Worm (Caenorhabditis elegans) whole organism, young adult: ENCODE results near the gene trx-3.

Source experiments
- B0019.2 ChIP-seq: fragments of 200-800 bp; sonication (Bioruptor generic); conservative IDR thresholded peaks from 2 replicates; pipeline ENCODE4 v1.3.6; 2022; ENCODE audit warnings: missing genetic modification reagents, missing genetic modification characterization, missing compliant biosample characterization
- B0035.1 ChIP-seq: sonication (generic microtip); optimal IDR thresholded peaks from 2 replicates; lab custom pipeline; 2016; ENCODE audit warnings: missing genetic modification characterization, mild to moderate bottlenecking, missing compliant biosample characterization, missing genotype, missing genetic modification reagents
- C06A6.2 ChIP-seq: fragments of 200-800 bp; sonication (Bioruptor generic); conservative IDR thresholded peaks from 2 replicates; pipeline ENCODE4 v1.3.6; 2022; ENCODE audit warnings: missing genetic modification characterization, missing compliant biosample characterization
- F22D6.2 ChIP-seq: sonication (generic microtip); optimal IDR thresholded peaks from 2 replicates; lab custom pipeline; 2016; ENCODE audit warnings: mild to moderate bottlenecking, missing genetic modification characterization, missing compliant biosample characterization
- F33H1.4 ChIP-seq: fragments of 200-800 bp; sonication (Bioruptor generic); IDR thresholded peaks from 2 replicates; pipeline ENCODE4 v1.3.6; 2022; ENCODE audit warnings: missing genetic modification reagents, missing genetic modification characterization, missing compliant biosample characterization
- F39B2.1 ChIP-seq: fragments of 200-800 bp; sonication (Bioruptor generic); IDR thresholded peaks from 2 replicates; pipeline ENCODE4 v1.3.6; 2022; ENCODE audit warnings: missing genetic modification reagents, missing genetic modification characterization, missing compliant biosample characterization
- F52B5.7 ChIP-seq: sonication (generic microtip); optimal IDR thresholded peaks from 2 replicates; lab custom pipeline; 2016; ENCODE audit warnings: mild to moderate bottlenecking, missing genetic modification characterization, missing compliant biosample characterization
- K11D2.4 ChIP-seq: fragments of 200-800 bp; sonication (Bioruptor generic); IDR thresholded peaks from 2 replicates; pipeline ENCODE4 v1.3.6; 2022; ENCODE audit warnings: missing genetic modification reagents, missing genetic modification characterization, missing compliant biosample characterization
- K12H6.12 ChIP-seq: fragments of 200-800 bp; sonication (Bioruptor generic); optimal IDR thresholded peaks from 2 replicates; lab custom pipeline; 2018; ENCODE audit warnings: mild to moderate bottlenecking, missing genetic modification characterization, missing compliant biosample characterization
- T26A5.8 ChIP-seq: sonication (generic microtip); optimal IDR thresholded peaks from 2 replicates; lab custom pipeline; 2016; ENCODE audit warnings: missing genetic modification characterization, missing compliant biosample characterization
- Y56A3A.18 ChIP-seq: fragments of 200-800 bp; sonication (Bioruptor generic); IDR thresholded peaks from 2 replicates; pipeline ENCODE4 v1.3.6; 2022; ENCODE audit warnings: missing genetic modification reagents, missing genetic modification characterization, missing compliant biosample characterization
- Y67H2A.10 ChIP-seq: fragments of 200-800 bp; sonication (Bioruptor generic); conservative IDR thresholded peaks from 2 replicates; pipeline ENCODE4 v1.3.6; 2022; ENCODE audit warnings: missing genetic modification reagents, missing genetic modification characterization, missing compliant biosample characterization
- Y95B8A.8 ChIP-seq: fragments of 200-800 bp; sonication (Bioruptor generic); IDR thresholded peaks from 2 replicates; pipeline ENCODE4 v1.3.6; 2022; ENCODE audit warnings: missing genetic modification reagents, missing genetic modification characterization, missing compliant biosample characterization
- akir-1 ChIP-seq: fragments of 200-800 bp; sonication (Bioruptor generic); optimal IDR thresholded peaks from 2 replicates; lab custom pipeline; 2018; ENCODE audit warnings: mild to moderate bottlenecking, missing genetic modification characterization, moderate library complexity, missing compliant biosample characterization
- atf-7 ChIP-seq: sonication (generic microtip); optimal IDR thresholded peaks from 2 replicates; lab custom pipeline; 2017; ENCODE audit warnings: mild to moderate bottlenecking, missing genetic modification characterization, missing compliant biosample characterization
- athp-1 ChIP-seq: sonication (generic microtip); optimal IDR thresholded peaks from 2 replicates; lab custom pipeline; 2017; ENCODE audit warnings: mild to moderate bottlenecking, missing genetic modification characterization, missing compliant biosample characterization
- attf-6 ChIP-seq: fragments of 200-800 bp; sonication (Bioruptor generic); IDR thresholded peaks from 2 replicates; pipeline ENCODE4 v1.3.6; 2022; ENCODE audit warnings: missing genetic modification reagents, missing genetic modification characterization, missing compliant biosample characterization
- bed-2 ChIP-seq: fragments of 200-800 bp; sonication (Bioruptor generic); IDR thresholded peaks from 2 replicates; pipeline ENCODE4 v1.3.6; 2022; ENCODE audit warnings: missing genetic modification reagents, missing genetic modification characterization, missing compliant biosample characterization
- cebp-1 ChIP-seq, 2 experiments: fragments of 200-800 bp in 1 of 2; sonication (Bioruptor generic) in 1 of 2; sonication (generic microtip) in 1 of 2; IDR thresholded peaks in 1 of 2; optimal IDR thresholded peaks in 1 of 2; 2 replicates each; pipeline versions ENCODE4 v1.3.6 to Lab custom; 2017 to 2022; ENCODE audit warnings: missing compliant biosample characterization in 2 of 2, missing genetic modification characterization in 2 of 2, mild to moderate bottlenecking in 1 of 2, missing genetic modification reagents in 1 of 2, moderate library complexity in 1 of 2
- ceh-27 ChIP-seq: fragments of 200-800 bp; sonication (Bioruptor generic); optimal IDR thresholded peaks from 2 replicates; lab custom pipeline; 2018; ENCODE audit warnings: mild to moderate bottlenecking, missing genetic modification characterization, moderate library complexity, missing compliant biosample characterization
- ceh-58 ChIP-seq: fragments of 200-800 bp; sonication (Bioruptor generic); IDR thresholded peaks from 2 replicates; pipeline ENCODE4 v1.3.6; 2022; ENCODE audit warnings: missing genetic modification characterization, missing compliant biosample characterization
- chd-7 ChIP-seq: sonication (generic microtip); optimal IDR thresholded peaks from 2 replicates; lab custom pipeline; 2016; ENCODE audit warnings: mild to moderate bottlenecking, missing genetic modification characterization, moderate library complexity, missing compliant biosample characterization
- die-1 ChIP-seq: sonication (generic microtip); optimal IDR thresholded peaks from 2 replicates; lab custom pipeline; 2016; ENCODE audit warnings: missing genotype, mild to moderate bottlenecking, missing genetic modification characterization, missing compliant biosample characterization
- dpl-1 ChIP-seq: fragments of 150-350 bp; optimal IDR thresholded peaks from 2 replicates; lab custom pipeline; 2014; ENCODE audit warnings: missing biosample characterization, missing genetic modification reagents, missing genetic modification characterization
- ekl-4 ChIP-seq: fragments of 200-800 bp; sonication (Bioruptor generic); IDR thresholded peaks from 2 replicates; pipeline ENCODE4 v1.3.6; 2022; ENCODE audit warnings: missing genetic modification reagents, missing genetic modification characterization, missing compliant biosample characterization
- fkh-3 ChIP-seq: sonication (generic microtip); optimal IDR thresholded peaks from 2 replicates; lab custom pipeline; 2016; ENCODE audit warnings: mild to moderate bottlenecking, missing genetic modification characterization, missing compliant biosample characterization
- gei-17 ChIP-seq: fragments of 200-800 bp; sonication (Bioruptor generic); optimal IDR thresholded peaks from 2 replicates; lab custom pipeline; 2018; ENCODE audit warnings: mild to moderate bottlenecking, missing genetic modification characterization, missing compliant biosample characterization
- hmg-1.2 ChIP-seq: fragments of 200-800 bp; sonication (Bioruptor generic); IDR thresholded peaks from 2 replicates; pipeline ENCODE4 v1.3.6; 2022; ENCODE audit warnings: missing genetic modification reagents, missing genetic modification characterization, missing compliant biosample characterization
- hmg-20 ChIP-seq: fragments of 200-800 bp; sonication (Bioruptor generic); IDR thresholded peaks from 2 replicates; pipeline ENCODE4 v1.3.6; 2022; ENCODE audit warnings: missing genetic modification reagents, missing genetic modification characterization, missing compliant biosample characterization
- hsf-1 ChIP-seq: fragments of 200-800 bp; sonication (Bioruptor generic); IDR thresholded peaks from 2 replicates; pipeline ENCODE4 v1.3.6; 2022; ENCODE audit warnings: missing genetic modification reagents, missing genetic modification characterization, missing compliant biosample characterization
- lin-40 ChIP-seq: sonication (generic microtip); optimal IDR thresholded peaks from 2 replicates; lab custom pipeline; 2016; ENCODE audit warnings: missing genetic modification characterization, mild to moderate bottlenecking, missing compliant biosample characterization, missing genotype, missing genetic modification reagents
- lin-54 ChIP-seq: fragments of 200-800 bp; sonication (Bioruptor generic); optimal IDR thresholded peaks from 2 replicates; lab custom pipeline; 2018; ENCODE audit warnings: mild to moderate bottlenecking, missing genetic modification characterization, missing compliant biosample characterization
- lsy-27 ChIP-seq: sonication (generic microtip); optimal IDR thresholded peaks from 2 replicates; lab custom pipeline; 2017; ENCODE audit warnings: missing genetic modification characterization, mild to moderate bottlenecking, missing compliant biosample characterization, antibody characterized with exemption, missing genotype, borderline replicate concordance; ENCODE audit not compliant: insufficient read depth
- madf-6 ChIP-seq: fragments of 200-800 bp; sonication (Bioruptor generic); IDR thresholded peaks from 2 replicates; pipeline ENCODE4 v1.3.6; 2022; ENCODE audit warnings: missing genetic modification reagents, missing genetic modification characterization, missing compliant biosample characterization
- mxl-1 ChIP-seq: sonication (generic microtip); optimal IDR thresholded peaks from 2 replicates; lab custom pipeline; 2016; ENCODE audit warnings: missing genetic modification characterization, missing compliant biosample characterization
- nfya-2 ChIP-seq: fragments of 200-800 bp; sonication (Bioruptor generic); IDR thresholded peaks from 2 replicates; pipeline ENCODE4 v1.3.6; 2022; ENCODE audit warnings: missing genetic modification reagents, missing genetic modification characterization, missing compliant biosample characterization
- nfyb-1 ChIP-seq: fragments of 200-800 bp; sonication (Bioruptor generic); IDR thresholded peaks from 2 replicates; pipeline ENCODE4 v1.3.6; 2022; ENCODE audit warnings: missing genetic modification reagents, missing genetic modification characterization, missing compliant biosample characterization
- nhr-80 ChIP-seq: sonication (generic microtip); optimal IDR thresholded peaks from 2 replicates; lab custom pipeline; 2016; ENCODE audit warnings: missing genetic modification characterization, missing compliant biosample characterization
- nhr-90 ChIP-seq: sonication (generic microtip); optimal IDR thresholded peaks from 2 replicates; lab custom pipeline; 2016; ENCODE audit warnings: missing genotype, mild to moderate bottlenecking, missing genetic modification characterization, missing compliant biosample characterization
- rpc-1 ChIP-seq, 2 experiments: fragments of 150-350 bp in 1 of 2; sonication (generic microtip) in 1 of 2; optimal IDR thresholded peaks; 2 replicates each; lab custom pipeline; 2014 to 2018; ENCODE audit warnings: missing biosample characterization in 1 of 2, missing genetic modification characterization in 1 of 2, missing genetic modification reagents in 1 of 2, missing genotype in 1 of 2
- snpc-3.4 ChIP-seq: sonication (generic microtip); optimal IDR thresholded peaks from 2 replicates; lab custom pipeline; 2017; ENCODE audit warnings: missing genetic modification characterization, mild to moderate bottlenecking, missing compliant biosample characterization, antibody characterized with exemption, moderate library complexity, missing genotype, missing genetic modification reagents
- somi-1 ChIP-seq: fragments of 200-800 bp; sonication (Bioruptor generic); optimal IDR thresholded peaks from 2 replicates; lab custom pipeline; 2018; ENCODE audit warnings: mild to moderate bottlenecking, missing genetic modification characterization, missing compliant biosample characterization
- sptf-2 ChIP-seq: fragments of 200-800 bp; sonication (Bioruptor generic); optimal IDR thresholded peaks from 2 replicates; lab custom pipeline; 2018; ENCODE audit warnings: mild to moderate bottlenecking, missing genetic modification characterization, missing compliant biosample characterization
- tbx-9 ChIP-seq: sonication (generic microtip); optimal IDR thresholded peaks from 2 replicates; lab custom pipeline; 2016; ENCODE audit warnings: borderline replicate concordance, missing genetic modification characterization, inconsistent platforms, missing compliant biosample characterization
- tlf-1 ChIP-seq: fragments of 200-800 bp; sonication (Bioruptor generic); optimal IDR thresholded peaks from 2 replicates; lab custom pipeline; 2018; ENCODE audit warnings: mild to moderate bottlenecking, missing genetic modification characterization, missing compliant biosample characterization
- ztf-26 ChIP-seq: sonication (generic microtip); optimal IDR thresholded peaks from 2 replicates; lab custom pipeline; 2017; ENCODE audit warnings: missing genetic modification characterization, missing compliant biosample characterization
- ztf-3 ChIP-seq: fragments of 200-800 bp; sonication (Bioruptor generic); optimal IDR thresholded peaks from 2 replicates; lab custom pipeline; 2018; ENCODE audit warnings: mild to moderate bottlenecking, missing genetic modification characterization, missing compliant biosample characterization

trx-3 gene

ce11 chrIV:4468046-4468727 is 18.6 kb upstream of the trx-3 start (continued):
- TF ChIP-seq athp-1 (tag; lab: Kevin White, UChicago) (peak; percentile 75), tlf-1 (GFP tag; lab: Kevin White, UChicago) (peak; percentile 69), lsy-27 (no peak), rpc-1 (optimal IDR thresholded peaks at IDR 0.05; lab: Kevin White, UChicago) (no peak), rpc-1 (tag; optimal IDR thresholded peaks at IDR 0.05; lab: Kevin White, UChicago) (no peak), T26A5.8 (tag; lab: Kevin White, UChicago) (no peak), mxl-1 (tag; lab: Kevin White, UChicago) (no peak), hmg-20 (GFP tag; lab: Robert Waterston, UW) (no peak), B0035.1 (peak; percentile 82), ztf-3 (GFP tag; lab: Kevin White, UChicago) (peak; percentile 12), nhr-80 (tag; lab: Kevin White, UChicago) (no peak), chd-7 (peak; percentile 69), F33H1.4 (peak; percentile 85), Y56A3A.18 (GFP tag; lab: Robert Waterston, UW) (no peak; the same call in 1 of the 2 replicates), madf-6 (peak; percentile 76), somi-1 (GFP tag; lab: Kevin White, UChicago) (peak; percentile 73), bed-2 (GFP tag; lab: Robert Waterston, UW) (no peak), lin-40 (tag; lab: Kevin White, UChicago) (peak; percentile 65), snpc-3.4 (tag; lab: Kevin White, UChicago) (no peak), C06A6.2 (GFP tag; lab: Robert Waterston, UW) (0 out of 2 replicates have a peak, but pooled peaks have one; percentile 21), lin-54 (GFP tag; lab: Kevin White, UChicago) (peak; percentile 54), ceh-27 (peak; percentile 38), cebp-1 (GFP tag; IDR thresholded peaks at IDR 0.05; lab: Robert Waterston, UW) (peak; percentile 42; the same call in 1 of the 2 replicates), cebp-1 (tag; optimal IDR thresholded peaks at IDR 0.05; lab: Kevin White, UChicago) (peak; percentile 81), tbx-9 (no peak), ceh-58 (GFP tag; lab: Robert Waterston, UW) (no peak), B0019.2 (GFP tag; lab: Robert Waterston, UW) (0 out of 2 replicates have a peak, but pooled peaks have one; percentile 29), attf-6 (no peak), F22D6.2 (tag; lab: Kevin White, UChicago) (peak; percentile 16), nfyb-1 (0 out of 2 replicates have a peak, but pooled peaks have one; percentile 21), Y67H2A.10 (GFP tag; lab: Robert Waterston, UW) (no peak), ztf-26 (peak; percentile 82), nhr-90 (peak; percentile 65), dpl-1 (GFP tag; lab: Kevin White, UChicago) (no peak), K12H6.12 (tag; lab: Kevin White, UChicago) (peak; percentile 41), atf-7 (tag; lab: Kevin White, UChicago) (peak; percentile 31), sptf-2 (GFP tag; lab: Kevin White, UChicago) (no peak), fkh-3 (no peak), hmg-1.2 (GFP tag; lab: Robert Waterston, UW) (peak; percentile 14; the same call in 1 of the 2 replicates), Y95B8A.8 (peak; percentile 68), gei-17 (GFP tag; lab: Kevin White, UChicago) (no peak), K11D2.4 (peak; percentile 41; the same call in 1 of the 2 replicates), nfya-2 (GFP tag; lab: Robert Waterston, UW) (no peak), ekl-4 (GFP tag; lab: Robert Waterston, UW) (no peak), die-1 (tag; lab: Kevin White, UChicago) (peak; percentile 1), akir-1 (GFP tag; lab: Kevin White, UChicago) (no peak), F52B5.7 (tag; lab: Kevin White, UChicago) (peak; percentile 50), hsf-1 (peak; percentile 53), F39B2.1 (GFP tag; lab: Robert Waterston, UW) (no peak)
